Worm (Caenorhabditis elegans): ENCODE results near the gene jmjd-1.1.

Gene jmjd-1.1

ce11 chrII:11761806-11762512, 44.4 kb upstream of the jmjd-1.1 start (continued):
- no peak for TF ChIP-seq F49E8.2 (tag; optimal IDR thresholded peaks at IDR 0.05; ENCODE audit: insufficient read depth)
- no peak for TF ChIP-seq ZK185.1 (tag; optimal IDR thresholded peaks at IDR 0.05; ENCODE audit: poor library complexity, severe bottlenecking)
- TF ChIP-seq F57C9.4 (tag; optimal IDR thresholded peaks at IDR 0.05) = no peak
- TF ChIP-seq attf-5 (GFP tag; optimal IDR thresholded peaks at IDR 0.05) = peak; percentile 62
- no peak for TF ChIP-seq Y53F4B.3 (GFP tag; IDR thresholded peaks at IDR 0.05)
- no peak for TF ChIP-seq egl-18 (GFP tag; IDR thresholded peaks at IDR 0.05)
- TF ChIP-seq B0035.1 (tag; optimal IDR thresholded peaks at IDR 0.05) = no peak
- TF ChIP-seq cebp-1 (GFP tag; IDR thresholded peaks at IDR 0.05) = no peak
- no peak for TF ChIP-seq cebp-1 (tag; optimal IDR thresholded peaks at IDR 0.05)
- TF ChIP-seq madf-10 (tag; optimal IDR thresholded peaks at IDR 0.05) = no peak
- TF ChIP-seq hmg-20 (GFP tag; IDR thresholded peaks at IDR 0.05) = no peak
- TF ChIP-seq madf-6 (GFP tag; IDR thresholded peaks at IDR 0.05) = no peak
- no peak for TF ChIP-seq ceh-27 (GFP tag; optimal IDR thresholded peaks at IDR 0.05)
- peak; percentile 77; the same call in 1 of the 2 replicates for TF ChIP-seq nfyb-1 (GFP tag; IDR thresholded peaks at IDR 0.05)
- no peak for TF ChIP-seq hrde-1 (tag; optimal IDR thresholded peaks at IDR 0.05; ENCODE audit: borderline replicate concordance)
- TF ChIP-seq ceh-40 (GFP tag; IDR thresholded peaks at IDR 0.05) = no peak
- no peak for TF ChIP-seq C17E4.6 (GFP tag; IDR thresholded peaks at IDR 0.05)
- no peak for TF ChIP-seq ztf-6 (GFP tag; IDR thresholded peaks at IDR 0.05)
- TF ChIP-seq hlh-12 (tag; optimal IDR thresholded peaks at IDR 0.05) = no peak
- no peak for TF ChIP-seq K11D2.4 (GFP tag; IDR thresholded peaks at IDR 0.05)
- no peak for TF ChIP-seq repo-1 (tag; optimal IDR thresholded peaks at IDR 0.05)
- peak; percentile 7; the same call in 1 of the 2 replicates for TF ChIP-seq hsf-1 (GFP tag; IDR thresholded peaks at IDR 0.05)
- peak; percentile 36 for TF ChIP-seq lin-54 (GFP tag; optimal IDR thresholded peaks at IDR 0.05)
- TF ChIP-seq tbx-9 (tag; optimal IDR thresholded peaks at IDR 0.05; ENCODE audit: borderline replicate concordance) = no peak
- TF ChIP-seq ztf-18 (tag; optimal IDR thresholded peaks at IDR 0.05) = no peak
- no peak for TF ChIP-seq Y56A3A.18 (GFP tag; IDR thresholded peaks at IDR 0.05)
- no peak; the same call in 1 of the 2 replicates for TF ChIP-seq pbrm-1 (GFP tag; IDR thresholded peaks at IDR 0.05)
- no peak for TF ChIP-seq nfya-1 (tag; optimal IDR thresholded peaks at IDR 0.05; ENCODE audit: borderline replicate concordance, insufficient read depth)
- TF ChIP-seq cebp-2 (GFP tag; IDR thresholded peaks at IDR 0.05) = 0 out of 2 replicates have a peak, but pooled peaks have one; percentile 20
- TF ChIP-seq nhr-27 (tag; optimal IDR thresholded peaks at IDR 0.05) = no peak
- TF ChIP-seq nhr-90 (tag; optimal IDR thresholded peaks at IDR 0.05) = no peak
- no peak for TF ChIP-seq snpc-3.4 (tag; optimal IDR thresholded peaks at IDR 0.05)
- TF ChIP-seq hlh-26 (GFP tag; conservative IDR thresholded peaks at IDR 0.05) = no peak
- TF ChIP-seq tlf-1 (GFP tag; optimal IDR thresholded peaks at IDR 0.05) = no peak
- TF ChIP-seq ztf-25 (GFP tag; IDR thresholded peaks at IDR 0.05) = no peak
- TF ChIP-seq F23B12.7 (tag; optimal IDR thresholded peaks at IDR 0.05; ENCODE audit: insufficient read depth) = no peak
- no peak for TF ChIP-seq unc-130 (GFP tag; optimal IDR thresholded peaks at IDR 0.05)
- peak; percentile 61 for TF ChIP-seq C06A6.2 (GFP tag; conservative IDR thresholded peaks at IDR 0.05)
- TF ChIP-seq ceh-100 (GFP tag; IDR thresholded peaks at IDR 0.05) = no peak
- TF ChIP-seq nfya-2 (GFP tag; IDR thresholded peaks at IDR 0.05) = no peak
- TF ChIP-seq mcd-1 (GFP tag; IDR thresholded peaks at IDR 0.05) = no peak
- TF ChIP-seq T07F8.4 (tag; optimal IDR thresholded peaks at IDR 0.05) = peak; percentile 1
- TF ChIP-seq ceh-58 (GFP tag; IDR thresholded peaks at IDR 0.05) = no peak
